Worm (Caenorhabditis elegans) whole organism, L4/young adult: Measurements from ENCODE around the gene T05H10.1.

Experiments used
- dao-5 ChIP-seq: sonication (generic microtip); optimal IDR thresholded peaks from 2 replicates; lab custom pipeline; 2016; ENCODE audit warnings: missing genotype, missing genetic modification characterization, moderate library complexity, missing compliant biosample characterization

The T05H10.1 gene

ce11 chrII:8093914-8094313 lies 51.5 kb downstream of the T05H10.1 start:
- no peak for TF ChIP-seq dao-5 (tag; lab: Kevin White, UChicago)
